Worm (Caenorhabditis elegans) whole organism, L4 larva: ENCODE data around the gene C14A4.9.

Experiments
- Y75B8A.6 ChIP-seq: fragments of 200-800 bp; sonication (Bioruptor generic); IDR thresholded peaks from 2 replicates; pipeline ENCODE4 v1.3.6; 2022; ENCODE audit warnings: missing genetic modification reagents, missing genetic modification characterization, missing compliant biosample characterization
- ama-1 ChIP-seq: fragments of 150-350 bp; optimal IDR thresholded peaks from 2 replicates; lab custom pipeline; 2014; ENCODE audit warnings: inconsistent platforms, mixed read lengths
- dpl-1 ChIP-seq: fragments of 150-350 bp; optimal IDR thresholded peaks from 2 replicates; lab custom pipeline; 2014; ENCODE audit warnings: missing biosample characterization, missing genetic modification reagents, missing genetic modification characterization
- dve-1 ChIP-seq: sonication (generic microtip); optimal IDR thresholded peaks from 2 replicates; lab custom pipeline; 2017; ENCODE audit warnings: antibody characterized with exemption, mild to moderate bottlenecking, missing genetic modification characterization, missing compliant biosample characterization; ENCODE audit not compliant: insufficient read depth
- hlh-30 ChIP-seq: sonication (generic microtip); optimal IDR thresholded peaks from 2 replicates; lab custom pipeline; 2017; ENCODE audit warnings: antibody characterized with exemption, mild to moderate bottlenecking, missing genetic modification characterization, missing compliant biosample characterization; ENCODE audit not compliant: insufficient read depth
- lin-15B ChIP-seq: fragments of 150-350 bp; sonication (generic microtip); optimal IDR thresholded peaks from 3 replicates; lab custom pipeline; 2014; ENCODE audit warnings: missing biosample characterization, missing genetic modification characterization
- lin-29 ChIP-seq: fragments of 200-800 bp; sonication (Bioruptor generic); IDR thresholded peaks from 2 replicates; pipeline ENCODE4 v1.3.6; 2022; ENCODE audit warnings: missing genetic modification reagents, missing genetic modification characterization, missing compliant biosample characterization
- lin-39 ChIP-seq: fragments of 150-350 bp; optimal IDR thresholded peaks from 2 replicates; lab custom pipeline; 2014; ENCODE audit warnings: missing biosample characterization, missing genetic modification reagents, missing genetic modification characterization
- mxl-2 ChIP-seq: fragments of 200-800 bp; sonication (Bioruptor generic); conservative IDR thresholded peaks from 2 replicates; pipeline ENCODE4 v1.3.6; 2022; ENCODE audit warnings: missing genetic modification reagents, missing genetic modification characterization, missing compliant biosample characterization
- nhr-41 ChIP-seq: fragments of 200-800 bp; sonication (Bioruptor generic); IDR thresholded peaks from 2 replicates; pipeline ENCODE4 v1.3.6; 2022; ENCODE audit warnings: missing genetic modification reagents, missing genetic modification characterization, missing compliant biosample characterization
- pqm-1 ChIP-seq: sonication (generic microtip); optimal IDR thresholded peaks from 2 replicates; lab custom pipeline; 2017; ENCODE audit warnings: missing biosample characterization, missing genetic modification characterization
- unc-39 ChIP-seq: sonication (generic microtip); optimal IDR thresholded peaks from 2 replicates; lab custom pipeline; 2017; ENCODE audit warnings: missing biosample characterization, missing genetic modification characterization
- zag-1 ChIP-seq: fragments of 150-350 bp; optimal IDR thresholded peaks from 2 replicates; lab custom pipeline; 2014; ENCODE audit warnings: missing biosample characterization, missing genetic modification characterization
- ztf-11 ChIP-seq: fragments of 150-350 bp; optimal IDR thresholded peaks from 2 replicates; lab custom pipeline; 2014; ENCODE audit warnings: missing biosample characterization, missing genetic modification characterization

DNA sequence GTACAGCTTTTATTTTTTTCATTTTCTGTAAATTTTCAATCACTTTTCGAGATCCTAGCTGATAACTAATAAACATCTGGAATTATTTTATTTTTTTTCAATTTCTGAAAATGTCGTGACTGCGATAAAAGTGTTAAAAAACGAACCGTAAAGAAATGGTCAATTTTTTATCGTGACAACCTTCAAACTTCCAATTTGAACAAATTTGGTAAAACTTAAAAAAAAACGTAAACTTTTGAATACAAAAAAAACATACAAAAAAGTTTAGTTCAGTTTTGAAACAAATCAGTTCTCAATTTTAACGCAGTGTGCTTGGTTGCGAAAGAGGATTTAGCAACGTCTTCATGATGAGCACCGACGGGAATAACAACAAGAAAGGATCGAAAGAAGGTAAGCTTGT lies 27.2 kb upstream of the C14A4.9 start, which contains the start of gene C06A1.3:
- no peak for TF ChIP-seq ama-1
- TF ChIP-seq pqm-1 (tag; lab: Kevin White, UChicago), result no peak
- TF ChIP-seq lin-29 (GFP tag; lab: Robert Waterston, UW), result no peak
- no peak for TF ChIP-seq hlh-30
- no peak for TF ChIP-seq zag-1 (tag; lab: Kevin White, UChicago)
- TF ChIP-seq ztf-11 (tag; lab: Kevin White, UChicago), result no peak
- TF ChIP-seq unc-39 (tag; lab: Kevin White, UChicago), result no peak
- TF ChIP-seq nhr-41 (GFP tag; lab: Robert Waterston, UW), result no peak
- no peak for TF ChIP-seq lin-15B (tag; lab: Kevin White, UChicago)
- no peak for TF ChIP-seq dve-1 (tag; lab: Kevin White, UChicago)
- TF ChIP-seq mxl-2 (GFP tag; lab: Robert Waterston, UW), result no peak
- TF ChIP-seq lin-39 (tag; lab: Kevin White, UChicago), result no peak
- TF ChIP-seq Y75B8A.6, result no peak
- no peak for TF ChIP-seq dpl-1 (GFP tag; lab: Kevin White, UChicago)
